Comparison of ENCODE assay signal across 3 fruit fly cellular contexts in the genomic region with DNA sequence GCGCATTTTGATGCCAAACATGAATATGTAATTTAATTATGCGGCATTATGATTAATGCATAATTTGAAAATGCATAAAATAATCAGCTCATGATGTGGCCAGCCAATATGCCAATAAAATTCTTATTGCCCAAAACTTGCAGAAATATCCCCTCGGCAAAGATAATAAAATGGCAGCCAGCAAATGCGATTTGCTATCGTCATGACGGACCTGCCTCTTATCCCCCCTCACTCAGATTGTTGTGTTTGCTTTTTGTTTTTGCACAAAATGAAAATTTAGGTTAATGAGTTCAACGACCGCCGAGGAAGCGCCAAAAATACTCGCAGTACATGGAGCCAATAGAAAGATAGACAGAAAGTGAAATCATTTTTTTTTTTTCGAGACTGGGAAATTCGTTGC.
TF ChIP-seq lines count a peak whose summit lies in the region.

No protein-coding gene starts in this region.

- TF ChIP-seq CTCF in whole organism, embryonic (GFP tag; optimal IDR thresholded peaks at IDR 0.05; lab: Kevin White, UChicago), result no peak

TF ChIP-seq in whole organism, embryonic, 481 proteins besides CTCF, POLR2A, EP300 and RAD21:
- TF ChIP-seq esg (GFP tag; conservative IDR thresholded peaks at IDR 0.05; lab: Robert Waterston, UW), result no peak
- no peak for TF ChIP-seq CG33557 (GFP tag; optimal IDR thresholded peaks at IDR 0.05; lab: Kevin White, UChicago)
- TF ChIP-seq CkIIα-i1 (GFP tag; IDR thresholded peaks at IDR 0.05; lab: Robert Waterston, UW), result no peak
- TF ChIP-seq CG30403 (GFP tag; optimal IDR thresholded peaks at IDR 0.05; lab: Kevin White, UChicago), result no peak
- TF ChIP-seq Med (GFP tag; lab: Kevin White, UChicago), result peak; percentile 55
- TF ChIP-seq GATAe (GFP tag; conservative IDR thresholded peaks at IDR 0.05; lab: Robert Waterston, UW), result peak; percentile 49; the same call in 1 of the 2 replicates
- TF ChIP-seq CG14441 (GFP tag; IDR thresholded peaks at IDR 0.05; lab: Robert Waterston, UW), result no peak

TF ChIP-seq in whole organism, prepupa, 60 proteins besides CTCF, POLR2A, EP300 and RAD21:
- peak; percentile 52 for TF ChIP-seq vri (GFP tag; optimal IDR thresholded peaks at IDR 0.05; lab: Kevin White, UChicago)
- no peak for TF ChIP-seq Eip75B (GFP tag; optimal IDR thresholded peaks at IDR 0.05; lab: Kevin White, UChicago)

TF ChIP-seq in whole organism, wandering third instar larva, 38 proteins besides CTCF, POLR2A, EP300 and RAD21:
- TF ChIP-seq Hr78 (GFP tag; optimal IDR thresholded peaks at IDR 0.05; lab: Kevin White, UChicago), result no peak
- TF ChIP-seq Rel (GFP tag; optimal IDR thresholded peaks at IDR 0.05; lab: Kevin White, UChicago), result no peak
- TF ChIP-seq Rel (tag; optimal IDR thresholded peaks at IDR 0.05; lab: Kevin White, UChicago), result peak; percentile 86
- no peak for TF ChIP-seq sv (GFP tag; optimal IDR thresholded peaks at IDR 0.05; lab: Kevin White, UChicago)
